Fruit fly (Drosophila melanogaster): ENCODE results near the gene CG14689.

DNA sequence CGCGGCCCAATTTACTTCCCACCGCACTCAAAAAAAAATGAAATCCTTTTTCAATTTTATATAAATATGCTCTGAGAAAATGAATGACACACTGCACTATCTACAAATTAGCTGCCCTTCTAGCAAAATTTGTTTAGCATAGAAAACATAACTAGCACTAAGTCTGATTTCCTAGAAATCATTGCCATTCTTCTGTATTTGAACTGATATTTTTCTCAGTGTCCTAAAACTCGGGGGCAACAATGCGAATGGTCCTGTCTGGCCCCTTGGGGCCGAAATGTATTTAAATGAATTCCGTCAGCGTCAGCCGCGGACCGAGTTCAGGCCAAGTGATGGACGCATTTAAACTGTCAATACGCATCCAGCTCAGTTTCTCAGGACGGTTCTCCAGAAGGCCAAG, 38.4 kb downstream of the CG14689 start:
- TF ChIP-seq Abd-B (GFP tag; optimal IDR thresholded peaks at IDR 0.05): no peak
- no peak for TF ChIP-seq dmrt93B (GFP tag; optimal IDR thresholded peaks at IDR 0.05)

Data from whole organism, wandering third instar larva.